Worm (Caenorhabditis elegans) whole organism, L3 larva: Measurements from ENCODE around the gene H11E01.2.

Source experiments
- aly-2 ChIP-seq: fragments of 150-350 bp; optimal IDR thresholded peaks from 2 replicates; lab custom pipeline; 2014; ENCODE audit warnings: missing biosample characterization, missing genetic modification characterization
- egl-5 ChIP-seq: fragments of 150-350 bp; optimal IDR thresholded peaks from 2 replicates; lab custom pipeline; 2017; ENCODE audit warnings: missing biosample characterization, missing genetic modification reagents, missing genetic modification characterization, inconsistent platforms
- elt-1 ChIP-seq: fragments of 150-350 bp; optimal IDR thresholded peaks from 2 replicates; lab custom pipeline; 2014; ENCODE audit warnings: missing biosample characterization, missing genetic modification characterization
- nhr-76 ChIP-seq: fragments of 150-350 bp; sonication (generic microtip); optimal IDR thresholded peaks from 5 replicates; lab custom pipeline; 2014; ENCODE audit warnings: missing biosample characterization, missing genetic modification characterization
- pqm-1 ChIP-seq: fragments of 150-350 bp; optimal IDR thresholded peaks from 2 replicates; lab custom pipeline; 2017; ENCODE audit warnings: missing biosample characterization, missing genetic modification characterization, inconsistent platforms
- unc-39 ChIP-seq: sonication (generic microtip); optimal IDR thresholded peaks from 4 replicates; lab custom pipeline; 2017; ENCODE audit warnings: missing biosample characterization, missing genetic modification characterization
- zag-1 ChIP-seq: fragments of 150-350 bp; optimal IDR thresholded peaks from 2 replicates; lab custom pipeline; 2014; ENCODE audit warnings: missing biosample characterization, missing genetic modification characterization

ce11 chrX:1602548-1602947, 18.3 kb upstream of the H11E01.2 start:
- TF ChIP-seq elt-1 (tag; lab: Kevin White, UChicago) (no peak), aly-2 (tag; lab: Kevin White, UChicago) (no peak), zag-1 (no peak), pqm-1 (no peak), nhr-76 (tag; lab: Kevin White, UChicago) (no peak), unc-39 (no peak), egl-5 (tag; lab: Kevin White, UChicago) (no peak)
